Worm (Caenorhabditis elegans): ENCODE measurements around the gene msp-51.
"Not testable (repeated sequence)": the region's sequence is repeated elsewhere in the genome, so short reads cannot be mapped to it uniquely, and the experiment has no call there.

The msp-51 gene

DNA sequence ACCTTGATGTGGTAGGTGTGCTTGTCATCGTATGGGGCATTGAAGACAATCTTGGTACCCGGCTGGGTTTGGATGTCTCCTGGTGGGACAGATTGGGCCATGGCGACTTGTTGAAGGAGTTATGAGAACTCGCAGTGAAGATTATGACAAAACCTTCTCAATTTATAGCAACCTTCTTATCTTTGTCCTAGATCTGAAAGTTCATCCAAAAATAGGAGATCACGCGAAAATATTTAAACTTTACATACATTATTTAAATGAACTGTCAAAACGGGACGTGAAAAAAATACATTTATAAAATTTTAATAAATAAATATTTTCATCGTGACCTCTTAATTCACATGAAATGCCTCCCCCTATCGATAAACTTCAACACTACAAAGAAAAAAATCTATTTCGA, 17.9 kb upstream of the msp-51 start, which contains the start of the genes msp-59 and ZK354.2:
Gene msp-59, minus strand, starts transcription at position 101 of the 400 bp plus-strand sequence.
Gene ZK354.2, plus strand, starts transcription at position 395 of the 400 bp plus-strand sequence.
- TF ChIP-seq ces-1 (GFP tag; optimal IDR thresholded peaks at IDR 0.05); zip-8 (tag; optimal IDR thresholded peaks at IDR 0.05); lin-32 (GFP tag; optimal IDR thresholded peaks at IDR 0.05): not testable (repeated sequence)

DNA sequence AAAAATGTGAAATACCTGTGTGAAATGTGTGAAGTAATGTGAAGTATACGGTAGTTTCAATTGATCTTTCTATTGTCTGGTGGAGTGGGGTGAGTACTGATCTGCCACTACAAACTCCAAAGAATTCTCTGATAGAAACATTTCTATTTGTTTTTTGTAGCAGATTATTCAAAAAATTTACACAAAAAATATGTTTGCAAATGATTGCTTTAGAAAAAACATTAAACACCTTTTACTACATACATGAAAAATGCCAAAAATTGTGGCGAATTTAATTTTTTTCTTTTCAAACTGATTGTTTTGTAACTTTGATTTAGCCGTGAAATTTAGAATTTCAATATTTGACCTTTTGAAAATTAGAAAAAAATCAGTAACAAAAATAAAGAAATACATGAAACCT, 14.6 kb upstream of the msp-51 start, which contains the start of gene ZK354.3:
Gene ZK354.3, plus strand, starts transcription at position 301 of the 400 bp plus-strand sequence.
- TF ChIP-seq lsy-2 (tag; optimal IDR thresholded peaks at IDR 0.05) (no peak), sptf-1 (tag; optimal IDR thresholded peaks at IDR 0.05) (no peak), hlh-1 (tag; optimal IDR thresholded peaks at IDR 0.05) (no peak), drap-1 (GFP tag; optimal IDR thresholded peaks at IDR 0.05) (no peak), mep-1 (tag; optimal IDR thresholded peaks at IDR 0.05) (no peak), nhr-28 (tag; optimal IDR thresholded peaks at IDR 0.05) (no peak), lin-32 (GFP tag; optimal IDR thresholded peaks at IDR 0.05) (no peak), elt-1 (tag; optimal IDR thresholded peaks at IDR 0.05; ENCODE audit: borderline replicate concordance, insufficient read depth) (no peak), ztf-11 (tag; optimal IDR thresholded peaks at IDR 0.05) (no peak), snpc-4 (tag; optimal IDR thresholded peaks at IDR 0.05) (no peak), bed-3 (GFP tag; optimal IDR thresholded peaks at IDR 0.05) (no peak), nhr-76 (tag; optimal IDR thresholded peaks at IDR 0.05) (no peak), blmp-1 (tag; optimal IDR thresholded peaks at IDR 0.05) (no peak), nhr-237 (tag; optimal IDR thresholded peaks at IDR 0.05) (no peak), elt-3 (tag; optimal IDR thresholded peaks at IDR 0.05) (no peak), ces-1 (GFP tag; optimal IDR thresholded peaks at IDR 0.05) (no peak), pha-4 (tag; optimal IDR thresholded peaks at IDR 0.05) (no peak), ceh-83 (GFP tag; optimal IDR thresholded peaks at IDR 0.05) (no peak), ceh-43 (GFP tag; optimal IDR thresholded peaks at IDR 0.05) (no peak), tbx-8 (GFP tag; optimal IDR thresholded peaks at IDR 0.05) (no peak)

DNA sequence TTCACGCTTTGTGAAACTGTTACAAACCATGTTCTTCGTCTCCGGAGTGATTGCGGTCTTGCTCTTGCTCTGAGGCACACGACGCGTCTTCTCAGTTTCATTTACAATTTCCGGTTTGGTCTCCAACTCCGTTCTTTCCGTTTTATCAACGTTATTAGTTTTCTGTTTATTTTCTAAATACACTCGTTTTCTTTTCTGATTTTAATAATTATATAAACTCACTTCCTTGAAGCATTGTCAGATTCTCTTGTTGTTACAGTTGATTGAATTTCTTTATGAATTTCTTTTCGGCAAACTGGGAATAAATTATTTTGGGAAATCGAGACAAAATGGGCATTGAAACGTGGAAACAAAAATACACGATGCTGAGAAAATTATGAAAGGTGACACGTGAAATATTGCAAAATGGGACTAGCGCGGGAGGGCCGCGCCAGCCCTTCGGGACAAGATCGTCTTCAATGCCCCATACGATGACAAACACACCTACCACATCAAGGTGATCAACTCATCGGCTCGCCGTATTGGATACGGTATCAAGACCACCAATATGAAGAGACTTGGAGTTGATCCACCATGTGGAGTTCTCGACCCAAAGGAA, 13.0 kb upstream of the msp-51 start, which contains the start of the genes ZK354.9 and msp-58:
Gene ZK354.9, minus strand, starts transcription at position 101 of the 598 bp plus-strand sequence.
Gene msp-58, plus strand, starts transcription at position 548 of the 598 bp plus-strand sequence.
- not testable (repeated sequence) for TF ChIP-seq nhr-28 (tag; optimal IDR thresholded peaks at IDR 0.05); ham-2 (GFP tag; optimal IDR thresholded peaks at IDR 0.05); ceh-39 (tag; optimal IDR thresholded peaks at IDR 0.05)

DNA sequence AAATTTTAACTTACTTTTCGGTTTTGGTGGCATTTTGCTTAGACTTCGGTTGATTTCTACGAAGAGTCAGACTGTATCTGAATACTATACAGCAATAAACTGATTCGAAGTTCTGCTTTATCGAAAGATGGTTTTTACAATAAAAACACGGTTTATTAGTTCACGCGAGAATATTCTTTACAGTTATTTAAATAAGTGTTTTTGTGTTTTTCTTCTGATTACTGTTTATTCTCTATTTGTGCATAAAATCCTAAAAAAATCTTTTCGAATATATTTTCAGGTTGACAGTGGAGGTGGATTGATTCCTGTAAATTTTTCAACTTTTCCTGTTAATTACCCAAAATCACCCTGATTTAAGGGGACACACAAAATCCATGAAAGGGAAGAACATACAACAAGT, 10.9 kb upstream of the msp-51 start, which contains the start of gene ZK354.8:
Gene ZK354.8, minus strand, starts transcription at position 101 of the 400 bp plus-strand sequence.
- no peak for TF ChIP-seq nhr-12 (tag; optimal IDR thresholded peaks at IDR 0.05)
- TF ChIP-seq unc-62 (GFP tag; optimal IDR thresholded peaks at IDR 0.05), result no peak
- no peak for TF ChIP-seq tbx-8 (GFP tag; optimal IDR thresholded peaks at IDR 0.05)
- no peak for TF ChIP-seq sptf-1 (tag; optimal IDR thresholded peaks at IDR 0.05)
- TF ChIP-seq lin-13 (tag; optimal IDR thresholded peaks at IDR 0.05), result no peak
- no peak for TF ChIP-seq sem-2 (GFP tag; optimal IDR thresholded peaks at IDR 0.05)
- no peak for TF ChIP-seq drap-1 (GFP tag; optimal IDR thresholded peaks at IDR 0.05)
- no peak for TF ChIP-seq ces-1 (GFP tag; optimal IDR thresholded peaks at IDR 0.05)
- TF ChIP-seq pha-4 (tag; optimal IDR thresholded peaks at IDR 0.05), result no peak
- no peak for TF ChIP-seq ceh-83 (GFP tag; optimal IDR thresholded peaks at IDR 0.05)
- TF ChIP-seq ceh-39 (tag; optimal IDR thresholded peaks at IDR 0.05), result no peak
- TF ChIP-seq mep-1 (tag; optimal IDR thresholded peaks at IDR 0.05), result no peak
- TF ChIP-seq mab-5 (tag; optimal IDR thresholded peaks at IDR 0.05), result no peak
- TF ChIP-seq lsy-2 (tag; optimal IDR thresholded peaks at IDR 0.05), result no peak
- TF ChIP-seq flh-1 (GFP tag; optimal IDR thresholded peaks at IDR 0.05), result no peak
- no peak for TF ChIP-seq nhr-76 (tag; optimal IDR thresholded peaks at IDR 0.05)
- no peak for TF ChIP-seq ceh-43 (GFP tag; optimal IDR thresholded peaks at IDR 0.05)
- no peak for TF ChIP-seq cnd-1 (tag; optimal IDR thresholded peaks at IDR 0.05)

DNA sequence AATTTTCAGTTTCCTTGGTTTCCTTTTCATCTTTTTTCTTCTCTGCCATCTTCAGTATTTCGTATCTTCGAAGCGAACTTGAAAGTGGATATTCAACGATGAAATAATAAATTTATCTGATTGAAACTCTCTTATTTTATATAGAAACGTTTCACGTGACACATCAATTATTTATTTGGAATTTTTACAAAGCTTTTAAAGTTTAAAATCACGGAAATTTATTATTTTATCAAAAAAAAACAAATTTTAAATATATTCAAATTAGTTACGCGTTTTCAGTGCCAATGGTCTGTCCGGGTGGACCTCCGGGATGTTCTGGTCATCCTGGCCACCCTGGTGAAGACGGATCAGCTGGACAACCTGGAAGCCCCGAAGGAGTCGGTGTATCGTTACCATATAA, 7.9 kb upstream of the msp-51 start, which contains the start of gene ZK354.7:
Gene ZK354.7, minus strand, starts transcription at position 101 of the 400 bp plus-strand sequence.
- TF ChIP-seq mab-5 (tag; optimal IDR thresholded peaks at IDR 0.05), result no peak
- no peak for TF ChIP-seq ces-1 (GFP tag; optimal IDR thresholded peaks at IDR 0.05)
- no peak for TF ChIP-seq sptf-1 (tag; optimal IDR thresholded peaks at IDR 0.05)
- TF ChIP-seq nhr-76 (tag; optimal IDR thresholded peaks at IDR 0.05), result no peak
- TF ChIP-seq ceh-83 (GFP tag; optimal IDR thresholded peaks at IDR 0.05), result no peak
- no peak for TF ChIP-seq lin-32 (GFP tag; optimal IDR thresholded peaks at IDR 0.05)
- TF ChIP-seq unc-39 (tag; optimal IDR thresholded peaks at IDR 0.05), result no peak
- TF ChIP-seq drap-1 (GFP tag; optimal IDR thresholded peaks at IDR 0.05), result no peak
- TF ChIP-seq elt-1 (tag; optimal IDR thresholded peaks at IDR 0.05; ENCODE audit: borderline replicate concordance, insufficient read depth), result no peak
- no peak for TF ChIP-seq ham-2 (GFP tag; optimal IDR thresholded peaks at IDR 0.05)
- no peak for TF ChIP-seq elt-3 (tag; optimal IDR thresholded peaks at IDR 0.05)
- TF ChIP-seq sem-2 (GFP tag; optimal IDR thresholded peaks at IDR 0.05), result no peak
- no peak for TF ChIP-seq ceh-39 (tag; optimal IDR thresholded peaks at IDR 0.05)
- no peak for TF ChIP-seq mls-2 (tag; optimal IDR thresholded peaks at IDR 0.05)
- no peak for TF ChIP-seq ceh-43 (GFP tag; optimal IDR thresholded peaks at IDR 0.05)
- TF ChIP-seq bed-3 (GFP tag; optimal IDR thresholded peaks at IDR 0.05), result no peak
